Worm (Caenorhabditis elegans): Measurements from ENCODE around the gene srh-223.

ce11 chrIV:4005166-4005565, 23.5 kb downstream of the srh-223 start:
- TF ChIP-seq fax-1 (tag; optimal IDR thresholded peaks at IDR 0.05) (no peak), pag-3 (tag; optimal IDR thresholded peaks at IDR 0.05; ENCODE audit: borderline replicate concordance) (no peak), npax-4 (tag; optimal IDR thresholded peaks at IDR 0.05) (no peak), hlh-8 (tag; optimal IDR thresholded peaks at IDR 0.05) (no peak), unc-42 (tag; optimal IDR thresholded peaks at IDR 0.05) (peak; percentile 74), ets-4 (tag; optimal IDR thresholded peaks at IDR 0.05) (no peak), sox-4 (tag; optimal IDR thresholded peaks at IDR 0.05) (no peak), pha-4 (tag; optimal IDR thresholded peaks at IDR 0.05) (no peak), unc-55 (GFP tag; optimal IDR thresholded peaks at IDR 0.05) (no peak), nfya-1 (tag; optimal IDR thresholded peaks at IDR 0.05) (no peak), ztf-16 (tag; optimal IDR thresholded peaks at IDR 0.05) (no peak), ceh-31 (tag; optimal IDR thresholded peaks at IDR 0.05) (no peak), elt-4 (tag; optimal IDR thresholded peaks at IDR 0.05) (no peak), fkh-10 (GFP tag; optimal IDR thresholded peaks at IDR 0.05) (no peak)

All from whole organism, late embryonic.